Worm (Caenorhabditis elegans): ENCODE measurements around the gene slrp-1.

The slrp-1 gene

DNA sequence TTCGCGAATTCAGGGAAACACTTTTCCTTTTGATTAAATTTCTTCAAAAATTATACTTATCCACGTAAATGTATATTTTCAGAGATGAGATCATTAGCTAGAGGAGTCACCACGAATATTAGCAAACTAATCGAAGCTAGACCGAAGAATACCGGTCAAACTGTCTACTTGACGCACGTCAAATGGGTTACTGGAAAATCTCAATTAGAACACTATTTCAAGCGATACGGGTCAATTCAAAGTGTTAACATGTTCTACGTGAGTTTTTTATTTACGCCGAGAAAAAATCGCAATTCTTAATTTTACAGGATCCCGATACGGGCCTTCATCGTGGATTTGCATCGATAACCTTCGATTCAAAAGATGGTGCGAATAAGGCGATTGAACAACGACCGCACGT, at the start of gene slrp-1:
TSS of gene slrp-1 (plus strand) at position 83 of the 400 bp plus-strand sequence.
- no peak for TF ChIP-seq C34F6.9 (tag; optimal IDR thresholded peaks at IDR 0.05)
- no peak for TF ChIP-seq unc-39 (tag; optimal IDR thresholded peaks at IDR 0.05)
- no peak for TF ChIP-seq aly-2 (tag; optimal IDR thresholded peaks at IDR 0.05)
- no peak for TF ChIP-seq sem-4 (tag; optimal IDR thresholded peaks at IDR 0.05)
- no peak for TF ChIP-seq peb-1 (tag; optimal IDR thresholded peaks at IDR 0.05)
- no peak for TF ChIP-seq lin-11 (tag; optimal IDR thresholded peaks at IDR 0.05)
- TF ChIP-seq nhr-237 (tag; optimal IDR thresholded peaks at IDR 0.05), result no peak
- no peak for TF ChIP-seq unc-62 (GFP tag; optimal IDR thresholded peaks at IDR 0.05)
- TF ChIP-seq dmd-4 (tag; optimal IDR thresholded peaks at IDR 0.05), result no peak

DNA sequence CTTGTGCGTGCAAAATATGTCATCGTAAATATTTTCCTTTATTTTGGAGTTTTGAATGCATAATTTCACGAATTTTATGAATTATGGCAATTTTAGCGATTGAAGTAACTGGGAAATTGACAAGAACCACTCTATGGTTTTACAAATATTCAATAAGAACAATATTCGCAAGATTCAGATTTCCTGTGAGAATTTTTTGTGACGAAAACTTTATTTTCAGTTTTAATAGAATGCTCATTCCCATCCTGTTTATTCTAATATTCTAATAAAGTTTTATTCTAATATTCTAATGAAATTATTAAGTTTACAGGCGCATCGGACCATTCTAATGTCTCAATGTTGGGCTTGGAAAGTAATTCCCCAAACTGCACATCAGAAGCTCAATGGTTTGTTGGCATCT, 42.5 kb upstream of the slrp-1 start, which contains the start of gene R11G10.3:
TSS of gene R11G10.3 (plus strand) at position 301 of the 400 bp plus-strand sequence.
- TF ChIP-seq ama-1 (optimal IDR thresholded peaks at IDR 0.05) (no peak), gmeb-1 (tag; optimal IDR thresholded peaks at IDR 0.05) (no peak), nhr-237 (tag; optimal IDR thresholded peaks at IDR 0.05) (no peak), nhr-21 (tag; optimal IDR thresholded peaks at IDR 0.05) (no peak), nhr-129 (tag; optimal IDR thresholded peaks at IDR 0.05) (no peak), nhr-25 (tag; optimal IDR thresholded peaks at IDR 0.05) (no peak), zag-1 (tag; optimal IDR thresholded peaks at IDR 0.05) (no peak), mab-5 (tag; optimal IDR thresholded peaks at IDR 0.05) (no peak), mbf-1 (tag; optimal IDR thresholded peaks at IDR 0.05) (no peak)

DNA sequence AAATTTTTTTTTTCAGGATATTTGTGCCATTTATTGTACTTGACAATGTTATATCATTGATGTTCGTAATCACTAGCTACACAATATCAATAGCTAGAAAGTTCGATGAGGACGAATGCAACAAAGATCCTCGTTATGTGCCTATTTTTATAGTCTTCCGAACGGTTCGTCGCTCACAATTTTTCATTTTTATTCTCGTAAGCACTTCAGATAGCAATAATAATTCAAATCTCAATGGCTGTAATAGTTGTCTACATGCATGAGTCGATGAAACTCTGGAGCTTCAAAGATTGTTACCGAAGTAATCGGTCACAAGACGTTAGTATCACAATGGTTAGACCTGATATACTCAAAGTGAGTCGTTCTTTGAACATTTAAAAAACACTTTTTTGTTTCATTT, 36.5 kb upstream of the slrp-1 start:
- TF ChIP-seq nhr-129 (tag; optimal IDR thresholded peaks at IDR 0.05), result peak; percentile 7
- TF ChIP-seq unc-55 (GFP tag; optimal IDR thresholded peaks at IDR 0.05), result no peak

DNA sequence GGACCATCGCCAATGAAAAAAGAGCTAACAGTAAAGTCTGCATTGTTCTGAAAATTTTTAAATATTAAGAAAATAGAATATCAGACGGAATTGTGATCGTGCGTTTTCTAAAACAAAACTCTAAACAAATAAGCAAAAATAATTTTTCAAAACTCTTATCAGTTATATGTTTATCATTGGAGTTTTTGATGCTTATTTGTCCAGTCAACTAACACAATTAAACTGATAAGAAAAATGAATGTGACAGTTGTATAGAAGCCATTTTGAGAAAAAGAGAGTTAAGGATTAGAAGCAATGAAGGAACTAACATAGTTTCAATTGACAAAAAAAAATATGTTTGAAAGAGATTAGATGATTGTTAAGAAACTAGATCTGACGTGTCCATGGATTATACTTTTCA, 35.0 kb upstream of the slrp-1 start, which contains the start of gene ttr-44:
TSS of gene ttr-44 (minus strand) at position 47 of the 400 bp plus-strand sequence.
- no peak for TF ChIP-seq nhr-77 (tag; optimal IDR thresholded peaks at IDR 0.05)
- TF ChIP-seq nhr-10 (tag; optimal IDR thresholded peaks at IDR 0.05), result no peak
- no peak for TF ChIP-seq ceh-16 (tag; optimal IDR thresholded peaks at IDR 0.05)
- TF ChIP-seq fos-1 (tag; optimal IDR thresholded peaks at IDR 0.05), result peak; percentile 93

DNA sequence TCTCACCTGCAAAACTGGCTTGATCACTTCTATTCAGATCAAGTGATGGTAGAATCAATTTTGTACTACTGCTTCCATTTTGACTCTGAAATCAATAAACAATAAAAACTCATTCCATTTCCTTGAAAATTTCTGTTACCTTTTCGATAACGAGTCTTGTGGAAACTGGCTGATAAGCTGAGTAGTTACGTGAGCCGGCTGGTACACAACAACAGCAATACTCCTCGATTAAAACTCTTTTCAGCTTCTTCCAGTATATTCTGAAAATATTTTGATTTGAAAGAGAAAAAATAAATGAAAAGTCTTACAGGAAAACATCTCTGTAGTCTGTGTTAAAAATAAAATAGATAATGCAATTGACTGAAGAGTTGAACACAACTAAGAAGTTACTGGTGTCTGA, 33.2 kb upstream of the slrp-1 start:
- TF ChIP-seq alr-1 (tag; optimal IDR thresholded peaks at IDR 0.05), result no peak
- no peak for TF ChIP-seq snpc-4 (tag; optimal IDR thresholded peaks at IDR 0.05)
- no peak for TF ChIP-seq unc-62 (GFP tag; optimal IDR thresholded peaks at IDR 0.05)
- TF ChIP-seq nhr-10 (tag; optimal IDR thresholded peaks at IDR 0.05), result no peak
- no peak for TF ChIP-seq nhr-25 (tag; optimal IDR thresholded peaks at IDR 0.05)
- no peak for TF ChIP-seq nhr-23 (tag; optimal IDR thresholded peaks at IDR 0.05)
- no peak for TF ChIP-seq nhr-11 (tag; optimal IDR thresholded peaks at IDR 0.05)
- TF ChIP-seq aly-2 (tag; optimal IDR thresholded peaks at IDR 0.05), result no peak
- TF ChIP-seq dmd-4 (tag; optimal IDR thresholded peaks at IDR 0.05), result no peak
- TF ChIP-seq blmp-1 (tag; optimal IDR thresholded peaks at IDR 0.05; ENCODE audit: insufficient read depth), result no peak
- no peak for TF ChIP-seq mbf-1 (tag; optimal IDR thresholded peaks at IDR 0.05)

DNA sequence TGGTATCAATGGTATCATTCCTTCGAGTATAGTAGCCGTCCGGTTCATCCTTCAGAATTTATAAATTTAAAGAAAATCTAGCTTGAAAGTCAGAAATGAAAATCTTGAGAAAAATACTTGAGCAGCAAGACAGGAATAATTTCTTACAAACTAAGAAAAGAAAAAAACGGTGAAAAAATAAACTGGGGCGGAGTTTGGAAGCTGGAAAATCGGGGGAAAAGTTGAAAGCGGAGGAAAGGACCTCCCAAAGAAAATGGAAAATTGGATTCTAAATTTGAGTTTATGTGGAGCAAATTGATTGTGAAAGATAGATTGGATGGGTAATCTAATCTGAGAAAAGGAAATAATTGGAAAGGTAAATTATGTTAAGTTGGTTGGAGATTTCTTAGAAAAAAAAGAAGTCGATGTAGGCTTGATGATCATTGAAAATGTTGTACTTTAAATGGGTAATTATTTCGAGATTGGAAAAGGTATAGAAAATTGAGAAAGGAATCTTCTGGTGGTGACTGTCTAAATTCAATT, 29.5 kb upstream of the slrp-1 start, which contains the start of gene frpr-5:
TSS of gene frpr-5 (minus strand) at position 51 of the 522 bp plus-strand sequence.
- TF ChIP-seq elt-3 (tag; optimal IDR thresholded peaks at IDR 0.05) (no peak), nhr-10 (tag; optimal IDR thresholded peaks at IDR 0.05) (no peak), blmp-1 (tag; optimal IDR thresholded peaks at IDR 0.05; ENCODE audit: insufficient read depth) (no peak), nhr-77 (tag; optimal IDR thresholded peaks at IDR 0.05) (no peak), crh-2 (tag; optimal IDR thresholded peaks at IDR 0.05) (no peak), unc-55 (GFP tag; optimal IDR thresholded peaks at IDR 0.05) (no peak), zag-1 (tag; optimal IDR thresholded peaks at IDR 0.05) (no peak), fos-1 (tag; optimal IDR thresholded peaks at IDR 0.05) (no peak), lin-13 (GFP tag; optimal IDR thresholded peaks at IDR 0.05) (no peak), snpc-4 (tag; optimal IDR thresholded peaks at IDR 0.05) (no peak), ztf-1 (GFP tag; conservative IDR thresholded peaks at IDR 0.05) (no peak), Y55F3AM.14 (GFP tag; optimal IDR thresholded peaks at IDR 0.05) (no peak), aly-2 (tag; optimal IDR thresholded peaks at IDR 0.05) (no peak), nhr-237 (tag; optimal IDR thresholded peaks at IDR 0.05) (no peak), nhr-23 (tag; optimal IDR thresholded peaks at IDR 0.05) (no peak), R02D3.7 (tag; optimal IDR thresholded peaks at IDR 0.05) (no peak), mab-5 (tag; optimal IDR thresholded peaks at IDR 0.05) (no peak), peb-1 (tag; optimal IDR thresholded peaks at IDR 0.05) (no peak), ceh-16 (tag; optimal IDR thresholded peaks at IDR 0.05) (no peak)

Data from whole organism, L2 larva.